Worm (Caenorhabditis elegans): Measurements from ENCODE around the gene nhr-183.

DNA sequence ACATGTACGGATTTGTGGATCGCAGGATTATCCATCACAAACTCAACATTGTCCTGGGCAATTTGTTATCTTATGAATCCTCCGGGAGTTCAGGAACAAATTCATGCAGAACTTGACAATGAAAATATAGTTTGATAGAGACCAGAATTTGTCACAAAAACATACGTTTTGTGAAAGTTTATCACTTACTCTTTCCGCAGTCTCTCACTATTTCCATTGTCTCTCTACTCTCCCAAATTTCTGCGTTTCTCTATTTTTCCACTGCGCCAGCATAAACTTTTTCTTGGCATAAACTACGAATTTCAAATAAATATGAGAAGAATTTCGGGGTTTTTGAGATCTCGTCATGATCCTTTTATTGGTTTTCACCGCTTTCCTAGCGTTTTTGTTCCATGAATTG lies 21.8 kb downstream of the nhr-183 start, which contains the start of gene cyp-33C3:
- TF ChIP-seq daf-12 (tag; optimal IDR thresholded peaks at IDR 0.05) (no peak), mdl-1 (tag; optimal IDR thresholded peaks at IDR 0.05) (no peak), nhr-11 (tag; optimal IDR thresholded peaks at IDR 0.05) (no peak), nhr-28 (tag; optimal IDR thresholded peaks at IDR 0.05) (no peak), fos-1 (tag; optimal IDR thresholded peaks at IDR 0.05) (no peak), unc-39 (tag; optimal IDR thresholded peaks at IDR 0.05) (no peak), nhr-25 (tag; optimal IDR thresholded peaks at IDR 0.05) (no peak), skn-1 (tag; optimal IDR thresholded peaks at IDR 0.05) (no peak), nhr-76 (tag; optimal IDR thresholded peaks at IDR 0.05) (no peak), lin-15B (tag; optimal IDR thresholded peaks at IDR 0.05) (no peak)

Measured in whole organism, L3 larva.